Worm (Caenorhabditis elegans) whole organism, mixed stage, embryonic: ENCODE results near the gene fbxb-16.

Experiments used
- ceh-43 ChIP-seq: fragments of 200-800 bp; sonication (Bioruptor generic); optimal IDR thresholded peaks from 2 replicates; lab custom pipeline; 2018; ENCODE audit warnings: mild to moderate bottlenecking, missing genetic modification characterization, moderate library complexity, missing compliant biosample characterization
- ces-1 ChIP-seq: fragments of 150-350 bp; optimal IDR thresholded peaks from 2 replicates; lab custom pipeline; 2014; ENCODE audit warnings: missing biosample characterization, missing genetic modification reagents, missing genetic modification characterization
- elt-1 ChIP-seq: sonication (generic microtip); optimal IDR thresholded peaks from 2 replicates; lab custom pipeline; 2017; ENCODE audit warnings: missing genetic modification characterization, mild to moderate bottlenecking, missing compliant biosample characterization, antibody characterized with exemption, moderate library complexity, borderline replicate concordance; ENCODE audit not compliant: insufficient read depth
- elt-3 ChIP-seq: fragments of 150-350 bp; optimal IDR thresholded peaks from 2 replicates; lab custom pipeline; 2014; ENCODE audit warnings: missing biosample characterization, missing genetic modification characterization
- flh-1 ChIP-seq: fragments of 200-800 bp; sonication (Bioruptor generic); optimal IDR thresholded peaks from 2 replicates; lab custom pipeline; 2018; ENCODE audit warnings: mild to moderate bottlenecking, missing genetic modification characterization, moderate library complexity, missing compliant biosample characterization
- mep-1 ChIP-seq: fragments of 150-350 bp; optimal IDR thresholded peaks from 2 replicates; lab custom pipeline; 2017; ENCODE audit warnings: missing biosample characterization, missing genetic modification reagents, missing genetic modification characterization, inconsistent platforms
- mls-2 ChIP-seq: sonication (generic microtip); optimal IDR thresholded peaks from 2 replicates; lab custom pipeline; 2016; ENCODE audit warnings: mild to moderate bottlenecking, missing genetic modification characterization, moderate library complexity, missing compliant biosample characterization
- nhr-237 ChIP-seq: fragments of 150-350 bp; optimal IDR thresholded peaks from 2 replicates; lab custom pipeline; 2014; ENCODE audit warnings: missing biosample characterization, missing genetic modification characterization
- nhr-28 ChIP-seq: fragments of 150-350 bp; optimal IDR thresholded peaks from 2 replicates; lab custom pipeline; 2014; ENCODE audit warnings: missing biosample characterization, missing genetic modification characterization
- pha-4 ChIP-seq: fragments of 150-350 bp; optimal IDR thresholded peaks from 2 replicates; lab custom pipeline; 2018; ENCODE audit warnings: missing biosample characterization, missing genetic modification reagents, missing genetic modification characterization
- snpc-4 ChIP-seq: fragments of 150-350 bp; optimal IDR thresholded peaks from 2 replicates; lab custom pipeline; 2014; ENCODE audit warnings: missing biosample characterization, missing genetic modification characterization
- unc-62 ChIP-seq: fragments of 150-350 bp; optimal IDR thresholded peaks from 2 replicates; lab custom pipeline; 2014; ENCODE audit warnings: missing biosample characterization, missing genetic modification reagents, missing genetic modification characterization

DNA sequence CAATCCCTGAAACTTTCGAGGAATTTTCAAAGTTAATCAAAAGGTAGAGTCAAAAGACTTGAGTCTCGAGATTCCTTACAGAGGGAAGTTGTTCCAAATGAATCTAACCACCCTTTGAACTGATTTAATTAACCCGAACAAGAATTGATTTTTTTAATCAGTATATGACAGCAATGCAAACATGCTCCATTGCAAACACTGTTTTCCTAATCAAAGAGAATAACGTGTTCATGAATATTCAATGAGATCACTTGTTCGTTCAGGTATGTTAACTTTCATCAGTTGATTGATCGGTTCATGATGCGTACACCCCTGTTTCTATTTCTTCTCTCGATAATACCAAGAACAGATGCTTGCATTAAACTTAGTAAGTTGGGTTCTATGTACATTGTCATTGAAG lies 26.0 kb downstream of the fbxb-16 start, which contains the start of gene C08E3.14:
- TF ChIP-seq elt-1 (tag; lab: Kevin White, UChicago) = no peak
- TF ChIP-seq mep-1 (tag; lab: Kevin White, UChicago) = no peak
- TF ChIP-seq nhr-28 = no peak
- TF ChIP-seq ces-1 (GFP tag; lab: Kevin White, UChicago) = no peak
- TF ChIP-seq elt-3 (tag; lab: Kevin White, UChicago) = no peak
- TF ChIP-seq flh-1 (GFP tag; lab: Kevin White, UChicago) = no peak
- no peak for TF ChIP-seq ceh-43 (GFP tag; lab: Kevin White, UChicago)
- TF ChIP-seq snpc-4 (tag; lab: Kevin White, UChicago) = no peak
- no peak for TF ChIP-seq unc-62 (GFP tag; lab: Kevin White, UChicago)
- TF ChIP-seq nhr-237 (tag; lab: Kevin White, UChicago) = no peak
- TF ChIP-seq pha-4 (tag; lab: Kevin White, UChicago) = no peak
- TF ChIP-seq mls-2 (tag; lab: Kevin White, UChicago) = no peak
